Fruit fly (Drosophila melanogaster): ENCODE data around the gene CG12637.

CG12637 gene

DNA sequence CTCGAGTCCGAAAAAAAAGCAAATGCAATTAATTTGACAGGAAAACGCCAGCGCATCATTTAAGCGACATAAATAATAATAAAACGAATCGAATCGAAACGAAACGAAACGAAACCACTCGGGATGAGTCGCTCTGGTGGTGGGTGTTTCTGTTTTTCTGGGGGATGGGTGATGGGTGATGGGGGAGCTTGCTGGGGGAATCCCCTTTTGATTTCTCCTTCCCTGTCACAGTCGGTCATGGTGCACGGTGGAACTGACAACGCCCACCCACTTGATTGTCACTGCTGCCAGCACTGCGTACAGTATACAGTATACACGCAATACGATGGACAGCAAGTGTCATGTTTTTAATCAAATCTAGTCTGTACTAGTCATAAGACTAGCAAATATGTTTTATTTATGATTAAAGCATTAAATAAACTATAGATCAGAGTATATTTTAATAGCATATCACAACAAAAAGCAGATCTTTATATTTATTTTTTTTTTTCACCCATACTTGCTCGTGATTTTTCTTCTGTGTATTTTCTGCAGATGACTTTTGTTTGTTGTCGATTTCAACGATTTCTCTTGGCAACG lies 48.7 kb upstream of the CG12637 start (continued):
- no peak for TF ChIP-seq NC2β (GFP tag; optimal IDR thresholded peaks at IDR 0.05)
- no peak for TF ChIP-seq CrebB (tag; optimal IDR thresholded peaks at IDR 0.05)
- no peak for TF ChIP-seq CG1603 (tag; optimal IDR thresholded peaks at IDR 0.05)
- TF ChIP-seq CG8290 (GFP tag; optimal IDR thresholded peaks at IDR 0.05): no peak
- no peak for TF ChIP-seq CG8290 (tag; optimal IDR thresholded peaks at IDR 0.05)
- TF ChIP-seq sr (GFP tag; IDR thresholded peaks at IDR 0.05): peak; percentile 86
- peak; percentile 16 for TF ChIP-seq CoRest (tag; optimal IDR thresholded peaks at IDR 0.05)
- TF ChIP-seq fu2 (GFP tag; optimal IDR thresholded peaks at IDR 0.05): no peak
- TF ChIP-seq disco-r (GFP tag; optimal IDR thresholded peaks at IDR 0.05): no peak
- no peak for TF ChIP-seq Dad (GFP tag; optimal IDR thresholded peaks at IDR 0.05)
- TF ChIP-seq Dip2 (GFP tag; IDR thresholded peaks at IDR 0.05): no peak
- TF ChIP-seq ham (GFP tag; IDR thresholded peaks at IDR 0.05): no peak
- no peak for TF ChIP-seq prd (optimal IDR thresholded peaks at IDR 0.05)
- peak; percentile 16; the same call in 1 of the 3 replicates for TF ChIP-seq prd (GFP tag; IDR thresholded peaks at IDR 0.05)
- TF ChIP-seq onecut (GFP tag; IDR thresholded peaks at IDR 0.05): no peak
- TF ChIP-seq wor (GFP tag; IDR thresholded peaks at IDR 0.05): no peak
- TF ChIP-seq CG7839 (tag; optimal IDR thresholded peaks at IDR 0.05): peak; percentile 19
- TF ChIP-seq zen2 (GFP tag; IDR thresholded peaks at IDR 0.05; ENCODE audit: partially characterized antibody): no peak
- TF ChIP-seq dmrt11E (tag; optimal IDR thresholded peaks at IDR 0.05): no peak
- TF ChIP-seq ac (GFP tag; optimal IDR thresholded peaks at IDR 0.05): no peak
- no peak for TF ChIP-seq Fer1 (GFP tag; optimal IDR thresholded peaks at IDR 0.05)
- no peak for TF ChIP-seq org-1 (GFP tag; optimal IDR thresholded peaks at IDR 0.05)
- no peak for TF ChIP-seq CG2202 (tag; optimal IDR thresholded peaks at IDR 0.05)
- peak; percentile 21 for TF ChIP-seq CG10979 (tag; optimal IDR thresholded peaks at IDR 0.05)
- TF ChIP-seq pfk (GFP tag; optimal IDR thresholded peaks at IDR 0.05): no peak
- no peak for TF ChIP-seq wdn (GFP tag; IDR thresholded peaks at IDR 0.05)
- no peak for TF ChIP-seq klu (GFP tag; IDR thresholded peaks at IDR 0.05)
- TF ChIP-seq lab (GFP tag; optimal IDR thresholded peaks at IDR 0.05): peak; percentile 10
- no peak for TF ChIP-seq Usf (GFP tag; optimal IDR thresholded peaks at IDR 0.05)
- peak; percentile 44 for TF ChIP-seq dmrt99B (tag; optimal IDR thresholded peaks at IDR 0.05)
- TF ChIP-seq ab (GFP tag; optimal IDR thresholded peaks at IDR 0.05): no peak
- TF ChIP-seq BtbVII (GFP tag; optimal IDR thresholded peaks at IDR 0.05): no peak
- TF ChIP-seq CG12071 (GFP tag; optimal IDR thresholded peaks at IDR 0.05): no peak
- TF ChIP-seq tna (GFP tag; IDR thresholded peaks at IDR 0.05; ENCODE audit: partially characterized antibody): no peak
- peak; percentile 72 for TF ChIP-seq sens (GFP tag)
- TF ChIP-seq Deaf1 (tag; optimal IDR thresholded peaks at IDR 0.05): peak; percentile 42
- 0 out of 2 replicates have a peak, but pooled peaks have one; percentile 27 for TF ChIP-seq ap (GFP tag; IDR thresholded peaks at IDR 0.05)
- no peak for TF ChIP-seq CG4854 (GFP tag; optimal IDR thresholded peaks at IDR 0.05)
- no peak for TF ChIP-seq Nf-YA (GFP tag; IDR thresholded peaks at IDR 0.05)
- TF ChIP-seq fd3F (GFP tag; optimal IDR thresholded peaks at IDR 0.05): no peak
- TF ChIP-seq Lhr (GFP tag; optimal IDR thresholded peaks at IDR 0.05): no peak
- no peak for TF ChIP-seq D (optimal IDR thresholded peaks at IDR 0.05)
- no peak for TF ChIP-seq D (GFP tag; optimal IDR thresholded peaks at IDR 0.05)
- no peak for TF ChIP-seq CG32772 (GFP tag; IDR thresholded peaks at IDR 0.05)
- TF ChIP-seq CG31365 (tag; optimal IDR thresholded peaks at IDR 0.05): no peak
- no peak for TF ChIP-seq Atf3 (GFP tag; optimal IDR thresholded peaks at IDR 0.05)
- no peak for TF ChIP-seq twi (tag; optimal IDR thresholded peaks at IDR 0.05)
- no peak for TF ChIP-seq caup (GFP tag; optimal IDR thresholded peaks at IDR 0.05; ENCODE audit: severe bottlenecking)
- TF ChIP-seq CG9437 (GFP tag; optimal IDR thresholded peaks at IDR 0.05): no peak
- no peak for TF ChIP-seq bigmax (GFP tag; optimal IDR thresholded peaks at IDR 0.05)
- no peak for TF ChIP-seq lov (optimal IDR thresholded peaks at IDR 0.05)
- TF ChIP-seq lov (GFP tag; IDR thresholded peaks at IDR 0.05): no peak
